Worm (Caenorhabditis elegans): ENCODE measurements around the gene srd-5.

DNA sequence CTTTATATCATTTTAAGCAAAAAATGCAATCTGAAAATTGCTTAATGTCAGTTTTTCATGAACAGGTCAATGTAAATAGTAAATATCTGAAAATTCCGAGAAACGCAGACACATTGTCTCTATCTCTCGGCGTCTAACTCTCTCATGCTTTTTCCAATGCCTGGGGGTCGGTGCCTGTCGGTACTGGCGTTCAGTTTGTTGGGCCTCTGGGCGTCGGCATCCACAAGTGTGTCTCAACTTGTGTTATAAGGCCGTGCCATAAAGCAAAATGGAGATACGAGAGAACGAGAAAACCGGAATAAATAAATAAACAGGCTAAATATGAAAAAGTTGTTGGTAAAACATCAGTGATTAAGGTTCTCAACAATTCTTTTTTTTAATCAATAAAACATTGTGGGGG is 7.1 kb downstream of the srd-5 start:
- TF ChIP-seq ceh-36 (tag; optimal IDR thresholded peaks at IDR 0.05) (no peak), ama-1 (optimal IDR thresholded peaks at IDR 0.05) (no peak), ceh-13 (GFP tag; optimal IDR thresholded peaks at IDR 0.05) (no peak), B0310.2 (tag; optimal IDR thresholded peaks at IDR 0.05) (no peak), sea-1 (GFP tag; conservative IDR thresholded peaks at IDR 0.05) (no peak), tbx-37 (GFP tag; conservative IDR thresholded peaks at IDR 0.05) (no peak), flt-1 (GFP tag; IDR thresholded peaks at IDR 0.05) (no peak), F13C5.2 (tag; optimal IDR thresholded peaks at IDR 0.05) (no peak), tra-4 (tag; optimal IDR thresholded peaks at IDR 0.05) (no peak), scrt-1 (GFP tag; IDR thresholded peaks at IDR 0.05) (no peak), tbx-11 (GFP tag; IDR thresholded peaks at IDR 0.05) (no peak)
